Worm (Caenorhabditis elegans): ENCODE data around the gene C10C6.7.

The C10C6.7 gene

DNA sequence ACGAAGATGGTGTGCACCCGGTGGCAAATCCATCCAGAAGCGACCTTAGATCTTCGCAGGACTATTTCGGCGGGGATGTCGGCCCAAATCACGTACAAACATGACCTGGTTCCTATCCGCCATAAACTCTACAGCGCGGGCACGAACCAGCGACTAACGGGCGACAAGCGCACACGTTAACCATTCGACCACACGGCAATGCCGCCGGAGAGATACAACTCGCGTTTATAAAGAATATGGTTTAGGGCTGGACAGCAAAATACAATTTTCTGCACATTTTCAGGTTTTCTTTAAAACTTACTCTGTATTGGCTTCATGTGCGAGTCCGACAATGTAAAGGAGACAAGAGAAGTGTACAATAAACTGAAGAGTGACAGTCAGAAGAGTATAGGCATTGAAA is 6.8 kb upstream of the C10C6.7 start (continued):
- TF ChIP-seq lag-1 (GFP tag; IDR thresholded peaks at IDR 0.05) (no peak), dpl-1 (GFP tag; optimal IDR thresholded peaks at IDR 0.05) (peak; percentile 2), nfya-2 (GFP tag; IDR thresholded peaks at IDR 0.05) (0 out of 2 replicates have a peak, but pooled peaks have one; percentile 75), cebp-2 (GFP tag; IDR thresholded peaks at IDR 0.05) (peak; percentile 97), F49E8.2 (tag; optimal IDR thresholded peaks at IDR 0.05; ENCODE audit: insufficient read depth) (peak; percentile 86), hsf-1 (GFP tag; IDR thresholded peaks at IDR 0.05) (peak; percentile 82), K12H6.12 (tag; optimal IDR thresholded peaks at IDR 0.05) (peak; percentile 48), hlh-12 (tag; optimal IDR thresholded peaks at IDR 0.05) (peak; percentile 62), athp-1 (tag; optimal IDR thresholded peaks at IDR 0.05) (peak; percentile 95), tbp1 (GFP tag; optimal IDR thresholded peaks at IDR 0.05) (peak; percentile 97), chd-7 (tag; optimal IDR thresholded peaks at IDR 0.05) (peak; percentile 89), mxl-1 (tag; optimal IDR thresholded peaks at IDR 0.05) (peak; percentile 94), ztf-28 (GFP tag; IDR thresholded peaks at IDR 0.05) (peak; percentile 95), fkh-3 (tag; optimal IDR thresholded peaks at IDR 0.05) (peak; percentile 90), nhr-80 (tag; optimal IDR thresholded peaks at IDR 0.05) (peak; percentile 62), akir-1 (GFP tag; optimal IDR thresholded peaks at IDR 0.05) (peak; percentile 72), rcor-1 (GFP tag; IDR thresholded peaks at IDR 0.05) (peak; percentile 86), ceh-79 (tag; optimal IDR thresholded peaks at IDR 0.05) (peak; percentile 99), snpc-1.1 (tag; optimal IDR thresholded peaks at IDR 0.05; ENCODE audit: insufficient read depth) (peak; percentile 67), ztf-6 (GFP tag; IDR thresholded peaks at IDR 0.05) (peak; percentile 73; the same call in 1 of the 2 replicates), egrh-3 (GFP tag; IDR thresholded peaks at IDR 0.05) (peak; percentile 50), sea-2 (GFP tag; IDR thresholded peaks at IDR 0.05) (peak; percentile 76; the same call in 1 of the 2 replicates), ceh-27 (GFP tag; optimal IDR thresholded peaks at IDR 0.05) (peak; percentile 90), T07F8.4 (tag; optimal IDR thresholded peaks at IDR 0.05) (peak; percentile 93), F22D6.2 (tag; optimal IDR thresholded peaks at IDR 0.05) (peak; percentile 70), ztf-3 (GFP tag; optimal IDR thresholded peaks at IDR 0.05) (peak; percentile 64), tlf-1 (GFP tag; optimal IDR thresholded peaks at IDR 0.05) (peak; percentile 80), zim-3 (tag; optimal IDR thresholded peaks at IDR 0.05) (peak; percentile 98), Y67H2A.10 (GFP tag; conservative IDR thresholded peaks at IDR 0.05) (peak; percentile 69; the same call in 1 of the 2 replicates), efl-1 (GFP tag; optimal IDR thresholded peaks at IDR 0.05) (no peak), lin-35 (GFP tag; optimal IDR thresholded peaks at IDR 0.05) (peak in 1 of 3 experiments; percentile 40), B0336.3 (GFP tag; IDR thresholded peaks at IDR 0.05) (peak; percentile 87), T26A5.8 (tag; optimal IDR thresholded peaks at IDR 0.05) (peak; percentile 87), ztf-22 (GFP tag; optimal IDR thresholded peaks at IDR 0.05) (no peak), bed-1 (GFP tag; IDR thresholded peaks at IDR 0.05) (0 out of 2 replicates have a peak, but pooled peaks have one; percentile 91), let-526 (GFP tag; IDR thresholded peaks at IDR 0.05) (peak; percentile 29; the same call in 1 of the 2 replicates), Y53G8AR.9 (GFP tag; conservative IDR thresholded peaks at IDR 0.05) (peak; percentile 86), rec-8 (tag; optimal IDR thresholded peaks at IDR 0.05) (peak; percentile 76 to 97), attf-5 (GFP tag; optimal IDR thresholded peaks at IDR 0.05) (peak; percentile 90), somi-1 (GFP tag; optimal IDR thresholded peaks at IDR 0.05) (peak; percentile 79)

DNA sequence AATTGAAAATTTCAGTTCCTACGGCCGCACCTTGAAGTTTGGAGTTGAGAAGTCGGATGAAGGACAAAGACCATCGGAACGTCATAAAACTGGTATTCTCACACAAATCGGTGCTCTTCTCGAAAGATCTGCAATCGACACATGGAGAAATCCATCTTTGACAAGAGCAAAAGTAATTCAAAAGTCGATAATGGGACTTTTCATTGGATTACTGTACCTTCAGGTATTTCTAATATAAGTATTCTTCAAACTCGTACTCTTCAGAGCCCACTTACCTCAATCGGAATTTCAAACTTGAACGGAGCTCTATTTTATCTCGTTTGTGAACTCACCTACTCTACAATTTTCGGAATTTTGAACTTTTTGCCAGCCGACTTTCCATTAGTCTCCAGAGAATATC is 4.7 kb upstream of the C10C6.7 start:
- TF ChIP-seq lin-35 (GFP tag; optimal IDR thresholded peaks at IDR 0.05) (no peak), pha-4 (tag; optimal IDR thresholded peaks at IDR 0.05) (no peak), aptf-2 (GFP tag; conservative IDR thresholded peaks at IDR 0.05) (no peak), aptf-3 (GFP tag; IDR thresholded peaks at IDR 0.05) (no peak), Y79H2A.3 (GFP tag; conservative IDR thresholded peaks at IDR 0.05) (no peak), bed-2 (GFP tag; IDR thresholded peaks at IDR 0.05) (no peak), attf-3 (GFP tag; conservative IDR thresholded peaks at IDR 0.05) (no peak), F10E7.11 (tag; optimal IDR thresholded peaks at IDR 0.05) (no peak), ztf-22 (GFP tag; optimal IDR thresholded peaks at IDR 0.05) (no peak), xnd-1 (tag; optimal IDR thresholded peaks at IDR 0.05) (no peak), snpc-1.1 (tag; optimal IDR thresholded peaks at IDR 0.05; ENCODE audit: insufficient read depth) (no peak), egrh-3 (GFP tag; IDR thresholded peaks at IDR 0.05) (no peak), B0261.1 (tag; optimal IDR thresholded peaks at IDR 0.05) (no peak), hsf-1 (GFP tag; IDR thresholded peaks at IDR 0.05) (no peak), F57C9.4 (tag; optimal IDR thresholded peaks at IDR 0.05) (no peak)

Data from whole organism, young adult.